Worm (Caenorhabditis elegans): Measurements from ENCODE around the gene ced-7.
A peak's percentile ranks its signal among the peaks of the same experiment; 100 is the strongest.

The ced-7 gene

ce11 chrIII:9619079-9619761 lies 39.3 kb upstream of the ced-7 start, which contains the start of gene hlh-11 (continued):
- peak; percentile 37 for TF ChIP-seq snpc-4 (tag; optimal IDR thresholded peaks at IDR 0.05)
- TF ChIP-seq elt-3 (tag; optimal IDR thresholded peaks at IDR 0.05): peak in 2 of 3 experiments; percentile 47 to 64
- peak; percentile 97 for TF ChIP-seq mdl-1 (tag; optimal IDR thresholded peaks at IDR 0.05)
- peak; percentile 71 for TF ChIP-seq egl-27 (tag; optimal IDR thresholded peaks at IDR 0.05)
- peak; percentile 72 for TF ChIP-seq lsy-12 (tag; optimal IDR thresholded peaks at IDR 0.05)
- TF ChIP-seq sea-2 (GFP tag; optimal IDR thresholded peaks at IDR 0.05): no peak
- peak; percentile 10 for TF ChIP-seq zag-1 (tag; optimal IDR thresholded peaks at IDR 0.05)
- peak; percentile 95 for TF ChIP-seq hmg-11 (tag; optimal IDR thresholded peaks at IDR 0.05)

DNA sequence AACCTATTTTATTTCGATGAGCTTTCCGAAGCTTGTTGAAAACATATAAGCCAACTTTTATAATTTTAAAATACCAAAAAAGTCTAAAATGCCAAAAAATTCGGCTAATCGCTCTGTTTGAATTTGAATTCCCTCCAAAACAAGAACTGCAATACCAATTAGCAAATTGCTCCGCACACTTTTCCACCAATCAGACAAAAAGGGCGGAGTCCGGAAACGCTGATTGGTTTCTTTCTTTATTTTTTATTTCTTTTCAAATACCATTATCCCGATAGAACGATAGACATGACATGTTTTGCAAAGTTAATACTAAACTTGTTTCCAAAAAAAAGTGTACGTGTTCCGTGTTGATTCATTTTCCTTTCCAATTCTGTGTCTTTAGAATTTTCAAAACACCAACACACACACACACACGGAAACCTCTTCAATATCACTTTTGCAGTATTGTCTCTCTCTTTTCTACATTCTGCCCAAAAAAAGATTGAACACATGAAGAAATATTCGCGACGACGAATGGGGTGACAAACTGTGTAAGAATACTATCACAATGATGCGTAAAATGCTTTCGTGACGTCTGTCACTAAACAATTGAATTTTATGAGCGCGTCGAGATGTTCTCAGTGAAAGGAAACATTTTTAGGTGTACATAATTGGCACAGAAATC lies 37.8 kb upstream of the ced-7 start:
- TF ChIP-seq elt-2 (tag; optimal IDR thresholded peaks at IDR 0.05) (peak; percentile 1), unc-62 (GFP tag; optimal IDR thresholded peaks at IDR 0.05) (no peak), ceh-82 (tag; optimal IDR thresholded peaks at IDR 0.05) (no peak), nhr-25 (tag; optimal IDR thresholded peaks at IDR 0.05) (peak; percentile 78), ztf-11 (tag; optimal IDR thresholded peaks at IDR 0.05) (no peak), lin-15B (tag; optimal IDR thresholded peaks at IDR 0.05) (no peak), hmg-11 (tag; optimal IDR thresholded peaks at IDR 0.05) (peak; percentile 13), lsy-12 (tag; optimal IDR thresholded peaks at IDR 0.05) (no peak), nfya-1 (tag; optimal IDR thresholded peaks at IDR 0.05; ENCODE audit: insufficient read depth) (peak; percentile 91)

DNA sequence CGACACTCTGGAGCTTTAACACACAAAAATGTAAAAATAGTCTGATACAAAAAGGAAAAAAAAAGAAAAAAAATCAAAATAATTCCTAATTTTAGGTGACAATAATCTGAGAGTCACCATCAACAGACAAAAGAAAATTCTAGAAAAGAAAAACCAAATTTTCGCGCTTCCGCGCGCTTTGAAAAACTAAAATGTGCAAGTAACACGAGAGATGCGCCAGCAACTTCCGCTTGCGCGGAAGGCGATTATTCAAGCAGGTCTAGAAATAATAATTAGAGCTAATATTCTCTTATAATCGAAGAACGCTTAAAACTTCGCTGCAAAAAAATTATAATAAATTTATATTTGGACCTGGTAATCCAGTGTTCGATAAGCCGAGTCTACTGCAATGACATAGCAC lies 37.0 kb upstream of the ced-7 start:
- TF ChIP-seq jun-1 (tag; optimal IDR thresholded peaks at IDR 0.05) (no peak), fos-1 (tag; optimal IDR thresholded peaks at IDR 0.05) (no peak), lsy-12 (tag; optimal IDR thresholded peaks at IDR 0.05) (no peak), nhr-23 (tag; optimal IDR thresholded peaks at IDR 0.05) (no peak), fkh-2 (tag; optimal IDR thresholded peaks at IDR 0.05) (no peak), sea-2 (GFP tag; optimal IDR thresholded peaks at IDR 0.05) (no peak), ztf-11 (tag; optimal IDR thresholded peaks at IDR 0.05) (no peak), egl-5 (tag; optimal IDR thresholded peaks at IDR 0.05) (no peak), lin-15B (tag; optimal IDR thresholded peaks at IDR 0.05) (no peak), pha-4 (tag; optimal IDR thresholded peaks at IDR 0.05) (no peak), pqm-1 (tag; optimal IDR thresholded peaks at IDR 0.05) (no peak), nhr-67 (tag; optimal IDR thresholded peaks at IDR 0.05) (no peak), mml-1 (tag; optimal IDR thresholded peaks at IDR 0.05) (no peak)

DNA sequence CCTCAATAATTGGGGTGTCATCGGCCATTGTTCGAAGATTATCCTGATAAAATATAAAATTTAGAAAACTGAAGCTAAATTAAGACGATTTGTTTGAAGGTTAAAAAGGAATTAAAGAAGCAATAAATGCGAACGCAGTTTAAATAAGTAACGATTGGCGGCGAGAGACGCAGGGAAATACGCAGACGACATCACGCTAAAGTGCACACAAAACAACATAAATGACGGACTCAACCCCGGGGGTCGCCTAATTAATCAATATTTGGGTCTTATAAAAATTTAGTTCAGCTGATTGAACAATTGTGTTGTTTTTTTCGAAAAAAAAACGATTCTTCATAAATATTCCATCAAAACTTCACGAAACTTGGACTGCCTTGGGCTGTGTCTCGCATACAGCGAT lies 36.5 kb upstream of the ced-7 start, which contains the start of gene hcp-3:
hcp-3 (minus strand) TSS at position 45 of the 400 bp plus-strand sequence.
- TF ChIP-seq zag-1 (tag; optimal IDR thresholded peaks at IDR 0.05): no peak
- peak; percentile 4 for TF ChIP-seq snpc-4 (tag; optimal IDR thresholded peaks at IDR 0.05)
- peak; percentile 27 for TF ChIP-seq nhr-25 (tag; optimal IDR thresholded peaks at IDR 0.05)
- TF ChIP-seq nfya-1 (tag; optimal IDR thresholded peaks at IDR 0.05; ENCODE audit: insufficient read depth): peak; percentile 66
- TF ChIP-seq lin-15B (tag; optimal IDR thresholded peaks at IDR 0.05): peak; percentile 39
- no peak for TF ChIP-seq fkh-2 (tag; optimal IDR thresholded peaks at IDR 0.05)
- no peak for TF ChIP-seq egl-5 (tag; optimal IDR thresholded peaks at IDR 0.05)
- peak; percentile 26 for TF ChIP-seq hmg-11 (tag; optimal IDR thresholded peaks at IDR 0.05)
- peak; percentile 62 for TF ChIP-seq pha-4 (tag; optimal IDR thresholded peaks at IDR 0.05)
- TF ChIP-seq ceh-28 (tag; optimal IDR thresholded peaks at IDR 0.05): peak; percentile 46
- TF ChIP-seq elt-2 (tag; optimal IDR thresholded peaks at IDR 0.05): peak; percentile 12
- peak; percentile 45 for TF ChIP-seq nhr-23 (tag; optimal IDR thresholded peaks at IDR 0.05)

ce11 chrIII:9615114-9615513 lies 35.2 kb upstream of the ced-7 start:
- TF ChIP-seq hmg-11 (tag; optimal IDR thresholded peaks at IDR 0.05) (no peak), nhr-67 (tag; optimal IDR thresholded peaks at IDR 0.05) (no peak), nhr-77 (tag; optimal IDR thresholded peaks at IDR 0.05) (no peak), sea-2 (GFP tag; optimal IDR thresholded peaks at IDR 0.05) (no peak), nhr-12 (tag; optimal IDR thresholded peaks at IDR 0.05) (no peak), nhr-11 (tag; optimal IDR thresholded peaks at IDR 0.05) (no peak), ztf-11 (tag; optimal IDR thresholded peaks at IDR 0.05) (no peak), lsy-12 (tag; optimal IDR thresholded peaks at IDR 0.05) (no peak), daf-12 (tag; optimal IDR thresholded peaks at IDR 0.05) (no peak), nhr-76 (tag; optimal IDR thresholded peaks at IDR 0.05) (no peak), mml-1 (tag; optimal IDR thresholded peaks at IDR 0.05) (no peak), nhr-237 (tag; optimal IDR thresholded peaks at IDR 0.05) (no peak), zag-1 (tag; optimal IDR thresholded peaks at IDR 0.05) (no peak), ceh-28 (tag; optimal IDR thresholded peaks at IDR 0.05) (no peak), ceh-82 (tag; optimal IDR thresholded peaks at IDR 0.05) (no peak), lin-15B (tag; optimal IDR thresholded peaks at IDR 0.05) (no peak), nhr-43 (tag; optimal IDR thresholded peaks at IDR 0.05; ENCODE audit: poor library complexity, severe bottlenecking) (no peak), egl-5 (tag; optimal IDR thresholded peaks at IDR 0.05) (no peak), R02D3.7 (tag; optimal IDR thresholded peaks at IDR 0.05) (no peak), nfya-1 (tag; optimal IDR thresholded peaks at IDR 0.05; ENCODE audit: insufficient read depth) (no peak)

Data from whole organism, L3 larva.